Fruit fly (Drosophila melanogaster) whole organism, pupa: ENCODE measurements around the gene CG14204.

Experiments
- CG10348 ChIP-seq: fragments of 200-800 bp; sonication (Bioruptor generic); IDR thresholded peaks from 2 replicates; pipeline ENCODE4 v1.3.6; 2022; ENCODE audit warnings: missing biosample characterization, missing genetic modification characterization
- CG12605 ChIP-seq: fragments of 200-800 bp; sonication (Bioruptor generic); IDR thresholded peaks from 2 replicates; pipeline ENCODE4 v1.3.6; 2022; ENCODE audit warnings: missing biosample characterization, missing genetic modification characterization
- CG13204 ChIP-seq: fragments of 200-800 bp; sonication (Bioruptor generic); optimal IDR thresholded peaks from 2 replicates; lab custom pipeline; 2018; ENCODE audit warnings: missing biosample characterization, mild to moderate bottlenecking, missing genetic modification characterization, moderate library complexity
- CG14655 ChIP-seq: fragments of 200-800 bp; sonication (Bioruptor generic); optimal IDR thresholded peaks from 3 replicates; lab custom pipeline; 2017; ENCODE audit warnings: mild to moderate bottlenecking, missing biosample characterization, missing genetic modification reagents, missing genetic modification characterization
- CG15710 ChIP-seq: fragments of 200-800 bp; sonication (Bioruptor generic); optimal IDR thresholded peaks from 2 replicates; lab custom pipeline; 2018; ENCODE audit warnings: missing biosample characterization, mild to moderate bottlenecking, missing genetic modification characterization, moderate library complexity
- CG17806 ChIP-seq: fragments of 200-800 bp; sonication (Bioruptor generic); optimal IDR thresholded peaks from 2 replicates; lab custom pipeline; 2018; ENCODE audit warnings: missing biosample characterization, mild to moderate bottlenecking, missing genetic modification characterization, moderate library complexity
- CG32121 ChIP-seq: fragments of 200-800 bp; sonication (Bioruptor generic); IDR thresholded peaks from 2 replicates; pipeline ENCODE4 v1.3.6; 2022; ENCODE audit warnings: missing biosample characterization, missing genetic modification characterization
- CG34367 ChIP-seq: fragments of 200-800 bp; sonication (Bioruptor generic); optimal IDR thresholded peaks from 2 replicates; lab custom pipeline; 2018; ENCODE audit warnings: missing biosample characterization, mild to moderate bottlenecking, missing genetic modification characterization
- CG4496 ChIP-seq: fragments of 200-800 bp; sonication (Bioruptor generic); IDR thresholded peaks from 3 replicates; pipeline ENCODE4 v1.3.6; 2022; ENCODE audit warnings: missing biosample characterization, missing genetic modification characterization
- CG8159 ChIP-seq: fragments of 200-800 bp; sonication (Bioruptor generic); optimal IDR thresholded peaks from 3 replicates; lab custom pipeline; 2018; ENCODE audit warnings: missing biosample characterization, mild to moderate bottlenecking, missing genetic modification characterization, moderate library complexity
- CG8301 ChIP-seq: fragments of 200-800 bp; sonication (Bioruptor generic); optimal IDR thresholded peaks from 2 replicates; lab custom pipeline; 2018; ENCODE audit warnings: missing biosample characterization, mild to moderate bottlenecking, missing genetic modification characterization
- CG9948 ChIP-seq: fragments of 200-800 bp; sonication (Bioruptor generic); optimal IDR thresholded peaks from 2 replicates; lab custom pipeline; 2018; ENCODE audit warnings: missing biosample characterization, mild to moderate bottlenecking, missing genetic modification characterization, moderate library complexity
- D1 ChIP-seq: fragments of 200-800 bp; sonication (Bioruptor generic); optimal IDR thresholded peaks from 2 replicates; lab custom pipeline; 2018; ENCODE audit warnings: missing biosample characterization, mild to moderate bottlenecking, missing genetic modification characterization, moderate library complexity
- EcR ChIP-seq: fragments of 200-800 bp; sonication (Bioruptor generic); optimal IDR thresholded peaks from 3 replicates; lab custom pipeline; 2019; ENCODE audit warnings: missing biosample characterization, missing genetic modification characterization, mild to moderate bottlenecking, moderate library complexity, missing genetic modification reagents
- Ets98B ChIP-seq: fragments of 200-800 bp; sonication (Bioruptor generic); IDR thresholded peaks from 2 replicates; pipeline ENCODE4 v1.3.6; 2022; ENCODE audit warnings: missing biosample characterization, missing genetic modification characterization
- Pif1A ChIP-seq: fragments of 200-800 bp; sonication (Bioruptor generic); optimal IDR thresholded peaks from 3 replicates; lab custom pipeline; 2016; ENCODE audit warnings: missing biosample characterization, missing genetic modification characterization
- Pif1B ChIP-seq: fragments of 200-800 bp; sonication (Bioruptor generic); optimal IDR thresholded peaks from 3 replicates; lab custom pipeline; 2016; ENCODE audit warnings: missing biosample characterization, missing genetic modification characterization
- Snoo ChIP-seq: fragments of 200-800 bp; sonication (Bioruptor generic); optimal IDR thresholded peaks from 3 replicates; lab custom pipeline; 2017; ENCODE audit warnings: missing biosample characterization, mild to moderate bottlenecking, missing genetic modification characterization, inconsistent platforms
- fd96Ca ChIP-seq: fragments of 200-800 bp; sonication (Bioruptor generic); IDR thresholded peaks from 3 replicates; pipeline ENCODE4 v1.3.6; 2022; ENCODE audit warnings: missing biosample characterization, missing genetic modification characterization
- gl ChIP-seq: fragments of 200-800 bp; sonication (Bioruptor generic); optimal IDR thresholded peaks from 2 replicates; lab custom pipeline; 2018; ENCODE audit warnings: missing biosample characterization, mild to moderate bottlenecking, missing genetic modification characterization
- rn ChIP-seq: fragments of 200-800 bp; sonication (Bioruptor generic); IDR thresholded peaks from 2 replicates; pipeline ENCODE4 v1.3.6; 2022; ENCODE audit warnings: missing biosample characterization, missing genetic modification characterization

CG14204 gene

DNA sequence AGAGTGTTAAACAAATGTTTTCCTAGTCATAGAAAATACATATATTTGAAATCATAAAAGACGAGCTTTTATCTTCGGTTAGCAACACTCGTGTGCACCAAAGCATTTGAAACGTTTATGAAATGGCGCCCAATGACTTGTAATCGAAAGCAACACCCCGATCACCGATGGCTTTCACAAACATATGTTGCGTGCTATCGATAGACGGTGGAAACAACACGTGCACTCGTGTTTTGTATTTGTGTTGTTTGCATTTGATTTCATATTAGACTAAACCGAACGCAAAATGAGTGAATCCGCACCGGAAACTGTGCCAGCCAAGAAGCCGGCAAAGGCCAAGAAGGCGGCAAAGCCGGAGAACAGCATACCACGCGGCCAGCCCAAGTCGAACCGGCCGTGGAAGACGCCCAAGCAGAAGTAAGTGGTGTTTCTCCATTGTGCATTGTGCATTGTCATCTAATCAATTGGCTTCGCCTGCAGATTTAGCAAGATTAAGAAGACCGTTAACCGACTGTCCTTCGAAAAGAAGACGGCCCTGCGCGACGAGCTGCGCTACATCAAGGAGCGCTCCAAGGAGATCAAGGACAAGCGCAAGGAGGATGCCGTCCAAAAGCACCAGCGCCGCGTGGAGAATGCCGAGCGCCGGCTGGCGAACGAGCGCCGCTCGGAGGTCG lies 32.7 kb downstream of the CG14204 start, which contains the start of gene CG14210:
TSS of gene CG14210 (plus strand) at position 207 of the 674 bp plus-strand sequence.
- TF ChIP-seq CG9948 (tag; lab: Kevin White, UChicago), result no peak

DNA sequence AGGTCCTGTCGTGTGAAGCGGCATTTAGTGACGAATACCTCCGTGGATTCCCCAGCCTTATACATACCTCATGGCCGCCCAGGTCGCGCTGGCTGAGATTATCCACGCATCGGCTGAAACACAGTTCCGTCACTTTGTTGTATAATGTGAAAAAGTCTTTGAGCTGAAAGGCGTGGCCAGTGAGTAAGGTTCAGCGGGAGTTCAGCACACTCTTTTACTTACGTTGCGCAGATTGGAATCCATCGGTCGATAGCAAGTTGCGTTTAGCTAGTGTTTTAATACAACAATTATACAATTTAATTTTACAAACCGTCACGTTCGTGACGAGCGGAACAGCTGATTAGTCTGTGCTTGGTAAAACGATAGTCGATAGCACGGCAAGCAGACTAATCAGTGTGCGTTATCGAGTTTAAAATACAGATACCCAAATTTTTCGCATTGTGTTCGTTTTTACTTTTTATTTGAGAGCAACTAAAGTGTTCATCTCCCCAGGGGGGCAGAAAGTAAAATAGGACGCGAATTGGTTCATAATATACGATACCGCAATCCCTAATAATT lies 34.8 kb downstream of the CG14204 start, which contains the start of the genes Pstk and Tim9b:
TSS of gene Pstk (minus strand) at position 355 of the 558 bp plus-strand sequence.
TSS of gene Tim9b (minus strand) at position 355 of the 558 bp plus-strand sequence.
- no peak for TF ChIP-seq CG34367 (tag; lab: Kevin White, UChicago)
- TF ChIP-seq fd96Ca (GFP tag; lab: Robert Waterston, UW), result no peak
- TF ChIP-seq CG10348 (GFP tag; lab: Robert Waterston, UW), result no peak
- no peak for TF ChIP-seq CG9948 (tag; lab: Kevin White, UChicago)
- TF ChIP-seq CG8159 (tag; lab: Kevin White, UChicago), result no peak
- no peak for TF ChIP-seq gl (tag; lab: Kevin White, UChicago)
- no peak for TF ChIP-seq Pif1B
- TF ChIP-seq CG17806 (tag; lab: Kevin White, UChicago), result no peak
- TF ChIP-seq Pif1A, result no peak
- TF ChIP-seq EcR, result no peak
- no peak for TF ChIP-seq CG13204
- TF ChIP-seq CG32121 (GFP tag; lab: Robert Waterston, UW), result no peak
- no peak for TF ChIP-seq CG12605 (GFP tag; lab: Robert Waterston, UW)
- TF ChIP-seq CG4496, result no peak

- TF ChIP-seq CG10348 (GFP tag; lab: Robert Waterston, UW) (no peak), CG8301 (no peak), Snoo (tag; lab: Kevin White, UChicago) (no peak), CG15710 (tag; lab: Kevin White, UChicago) (no peak), CG12605 (GFP tag; lab: Robert Waterston, UW) (no peak), Pif1B (no peak), Ets98B (no peak), EcR (no peak), D1 (tag; lab: Kevin White, UChicago) (no peak), gl (tag; lab: Kevin White, UChicago) (no peak), CG13204 (no peak), CG32121 (GFP tag; lab: Robert Waterston, UW) (no peak), CG14655 (GFP tag; lab: Kevin White, UChicago) (no peak), Pif1A (no peak)
Measured at dm6 chrX:19621145-19621544, 37.7 kb downstream of the CG14204 start, which contains the start of gene CG14221. CG14221 (minus strand) TSS chrX:19621245.

DNA sequence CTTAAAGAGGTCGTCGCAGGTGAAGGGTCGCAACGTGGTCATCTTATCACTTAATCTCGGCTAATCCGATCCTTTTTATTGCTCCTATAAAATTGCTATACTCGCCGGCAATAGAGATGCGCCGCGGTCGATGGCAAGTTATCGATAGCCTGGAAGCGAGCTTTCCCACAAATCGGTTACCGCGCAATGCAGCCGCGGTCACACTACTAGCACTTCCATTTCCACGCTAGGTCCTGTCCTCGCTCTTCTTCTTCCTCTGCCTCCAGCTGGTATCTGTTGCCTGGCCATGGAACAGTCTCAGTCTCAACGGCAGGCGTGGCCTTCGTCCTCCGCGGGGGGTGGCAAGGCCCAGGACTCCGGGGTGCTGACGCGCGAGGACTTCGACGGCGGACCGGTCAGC lies 39.5 kb downstream of the CG14204 start, which contains the start of the genes Naa20A and MKP-4:
TSS of gene Naa20A (minus strand) at position 151 of the 400 bp plus-strand sequence.
TSS of gene MKP-4 (plus strand) at position 191 of the 400 bp plus-strand sequence.
- TF ChIP-seq CG8301 (no peak), D1 (tag; lab: Kevin White, UChicago) (no peak), Ets98B (no peak), CG15710 (tag; lab: Kevin White, UChicago) (no peak), fd96Ca (GFP tag; lab: Robert Waterston, UW) (no peak), CG12605 (GFP tag; lab: Robert Waterston, UW) (no peak), Pif1A (no peak), CG32121 (GFP tag; lab: Robert Waterston, UW) (no peak), CG14655 (GFP tag; lab: Kevin White, UChicago) (no peak), rn (GFP tag; lab: Robert Waterston, UW) (no peak), CG10348 (GFP tag; lab: Robert Waterston, UW) (no peak), EcR (no peak), Snoo (tag; lab: Kevin White, UChicago) (no peak), CG17806 (tag; lab: Kevin White, UChicago) (no peak), Pif1B (no peak), CG9948 (tag; lab: Kevin White, UChicago) (no peak), CG13204 (no peak), CG34367 (tag; lab: Kevin White, UChicago) (no peak)

DNA sequence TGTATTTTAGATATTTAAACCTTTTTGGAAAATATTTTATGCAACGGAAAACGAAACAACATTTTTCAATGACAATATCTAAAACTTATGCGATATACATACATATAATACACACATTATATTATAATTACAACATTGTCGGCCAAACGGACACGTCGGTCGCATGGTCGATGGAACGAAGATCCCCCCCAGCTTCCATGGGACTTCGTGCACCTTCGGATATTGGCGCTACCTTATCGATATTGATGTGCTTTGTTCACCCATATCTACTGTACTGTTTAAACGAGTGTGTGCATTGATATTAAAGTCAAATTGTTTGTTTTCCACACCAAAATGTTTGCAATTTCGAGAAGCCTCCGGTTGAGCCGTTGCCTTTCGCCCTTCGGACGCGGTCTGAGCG lies 42.0 kb downstream of the CG14204 start, which contains the start of gene CG14212:
TSS of gene CG14212 (plus strand) at position 301 of the 400 bp plus-strand sequence.
- no peak for TF ChIP-seq CG13204
- TF ChIP-seq Snoo (tag; lab: Kevin White, UChicago), result no peak
- no peak for TF ChIP-seq CG32121 (GFP tag; lab: Robert Waterston, UW)
- TF ChIP-seq CG17806 (tag; lab: Kevin White, UChicago), result no peak
- TF ChIP-seq CG12605 (GFP tag; lab: Robert Waterston, UW), result no peak
- TF ChIP-seq CG4496, result no peak
- TF ChIP-seq fd96Ca (GFP tag; lab: Robert Waterston, UW), result no peak
- TF ChIP-seq CG8301, result no peak
- TF ChIP-seq Pif1B, result no peak

DNA sequence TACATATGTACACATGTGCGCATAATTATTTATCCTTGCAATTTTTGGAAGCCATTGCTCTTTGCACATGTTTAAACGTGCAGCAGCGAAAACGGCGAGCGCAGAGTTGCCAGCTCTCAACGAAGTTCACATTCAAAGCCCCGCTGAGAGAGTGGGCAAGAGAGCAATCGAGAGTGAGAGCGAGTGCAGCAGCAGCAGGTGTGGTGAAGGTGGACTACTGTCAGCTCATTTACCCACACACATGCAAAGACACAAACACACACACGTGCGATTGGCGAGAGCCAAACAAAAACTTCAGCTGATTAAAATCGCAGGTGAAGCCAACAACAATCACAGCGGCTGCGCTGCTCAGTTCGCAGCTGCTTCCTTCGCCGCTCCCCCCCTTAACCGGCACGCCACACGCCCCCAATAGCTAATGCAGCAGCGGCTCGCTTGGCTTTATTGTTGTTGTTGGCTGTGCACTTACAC lies 48.0 kb downstream of the CG14204 start:
- peak; percentile 16; the same call in 1 of the 2 replicates for TF ChIP-seq CG12605 (GFP tag; lab: Robert Waterston, UW)
- no peak for TF ChIP-seq CG10348 (GFP tag; lab: Robert Waterston, UW)
- TF ChIP-seq CG34367 (tag; lab: Kevin White, UChicago), result no peak
- peak; percentile 67; the same call in 2 of the 3 replicates for TF ChIP-seq CG4496
- no peak for TF ChIP-seq Snoo (tag; lab: Kevin White, UChicago)
- no peak for TF ChIP-seq CG17806 (tag; lab: Kevin White, UChicago)
- 0 out of 3 replicates have a peak, but pooled peaks have one; percentile 29 for TF ChIP-seq fd96Ca (GFP tag; lab: Robert Waterston, UW)
- TF ChIP-seq CG8301, result no peak
- no peak for TF ChIP-seq CG14655 (GFP tag; lab: Kevin White, UChicago)
- TF ChIP-seq CG13204, result peak; percentile 81
- peak; percentile 79 for TF ChIP-seq EcR
- no peak for TF ChIP-seq CG8159 (tag; lab: Kevin White, UChicago)
- TF ChIP-seq Ets98B, result peak; percentile 41; the same call in 1 of the 2 replicates
- TF ChIP-seq D1 (tag; lab: Kevin White, UChicago), result no peak
- peak; percentile 43; the same call in 1 of the 2 replicates for TF ChIP-seq CG32121 (GFP tag; lab: Robert Waterston, UW)
- TF ChIP-seq CG15710 (tag; lab: Kevin White, UChicago), result no peak
- no peak for TF ChIP-seq Pif1B
- TF ChIP-seq gl (tag; lab: Kevin White, UChicago), result no peak
